Fruit fly (Drosophila melanogaster): ENCODE data around the gene CG3638.

Gene CG3638

dm6 chrX:1276757-1277527 is 40.5 kb upstream of the CG3638 start:
- TF ChIP-seq Hr3 (GFP tag; optimal IDR thresholded peaks at IDR 0.05) = peak; percentile 83
- peak; percentile 85 for TF ChIP-seq onecut (GFP tag; IDR thresholded peaks at IDR 0.05)
- peak; percentile 89 for TF ChIP-seq row (GFP tag; IDR thresholded peaks at IDR 0.05)
- peak; percentile 97 for TF ChIP-seq lab (GFP tag; optimal IDR thresholded peaks at IDR 0.05)
- peak; percentile 86 for TF ChIP-seq CG10147 (GFP tag; optimal IDR thresholded peaks at IDR 0.05)
- TF ChIP-seq dm (GFP tag; optimal IDR thresholded peaks at IDR 0.05) = peak; percentile 78
- peak; percentile 95 for TF ChIP-seq lmd (GFP tag; IDR thresholded peaks at IDR 0.05)
- TF ChIP-seq Opbp (GFP tag; IDR thresholded peaks at IDR 0.05; ENCODE audit: partially characterized antibody) = no peak
- TF ChIP-seq sens-2 (GFP tag; IDR thresholded peaks at IDR 0.05) = peak; percentile 82
- TF ChIP-seq br (optimal IDR thresholded peaks at IDR 0.05) = no peak
- TF ChIP-seq dmrt11E (tag; optimal IDR thresholded peaks at IDR 0.05) = peak; percentile 5
- TF ChIP-seq CG9437 (GFP tag; optimal IDR thresholded peaks at IDR 0.05) = peak; percentile 76
- TF ChIP-seq ewg (GFP tag; optimal IDR thresholded peaks at IDR 0.05) = peak; percentile 85
- TF ChIP-seq CG10366 (GFP tag; IDR thresholded peaks at IDR 0.05) = peak; percentile 93
- TF ChIP-seq CG2678 (tag; optimal IDR thresholded peaks at IDR 0.05) = peak; percentile 93
- no peak for TF ChIP-seq zf30C (GFP tag; optimal IDR thresholded peaks at IDR 0.05)
- TF ChIP-seq CG32767 (GFP tag; IDR thresholded peaks at IDR 0.05) = peak; percentile 90
- TF ChIP-seq Ptx1 (GFP tag; IDR thresholded peaks at IDR 0.05) = peak; percentile 95
- TF ChIP-seq her (GFP tag; optimal IDR thresholded peaks at IDR 0.05) = peak; percentile 94
- TF ChIP-seq nom (GFP tag; optimal IDR thresholded peaks at IDR 0.05) = peak; percentile 80
- TF ChIP-seq cg (GFP tag; optimal IDR thresholded peaks at IDR 0.05) = peak; percentile 67
- peak; percentile 84 for TF ChIP-seq repo (GFP tag; optimal IDR thresholded peaks at IDR 0.05)
- peak; percentile 86 for TF ChIP-seq Hand (GFP tag; optimal IDR thresholded peaks at IDR 0.05)
- TF ChIP-seq CG15011 (GFP tag; optimal IDR thresholded peaks at IDR 0.05) = peak; percentile 90
- TF ChIP-seq CG17612 (GFP tag; IDR thresholded peaks at IDR 0.05) = peak; percentile 70
- peak; percentile 92 for TF ChIP-seq CG2889 (GFP tag; IDR thresholded peaks at IDR 0.05)
- TF ChIP-seq Dip2 (GFP tag; IDR thresholded peaks at IDR 0.05) = peak; percentile 36; the same call in 1 of the 2 replicates
- TF ChIP-seq stc (GFP tag; IDR thresholded peaks at IDR 0.05) = peak; percentile 92
- TF ChIP-seq tin (GFP tag; optimal IDR thresholded peaks at IDR 0.05) = peak; percentile 83
- TF ChIP-seq eve (GFP tag; optimal IDR thresholded peaks at IDR 0.05) = peak in 1 of 2 experiments; percentile 86
- peak; percentile 54 for TF ChIP-seq CG17186 (GFP tag; optimal IDR thresholded peaks at IDR 0.05)
- peak; percentile 87 for TF ChIP-seq CG31441 (GFP tag; IDR thresholded peaks at IDR 0.05)
- TF ChIP-seq ssp (GFP tag; IDR thresholded peaks at IDR 0.05) = peak; percentile 80
- TF ChIP-seq ems (GFP tag; optimal IDR thresholded peaks at IDR 0.05) = peak; percentile 89
- peak; percentile 91 for TF ChIP-seq gsb (GFP tag; IDR thresholded peaks at IDR 0.05)
- TF ChIP-seq CG3281 (GFP tag; optimal IDR thresholded peaks at IDR 0.05) = peak; percentile 93
- peak; percentile 35 for TF ChIP-seq TFAM (GFP tag; optimal IDR thresholded peaks at IDR 0.05)
- TF ChIP-seq Atf3 (GFP tag; optimal IDR thresholded peaks at IDR 0.05) = peak; percentile 95
- no peak for TF ChIP-seq pros (GFP tag; optimal IDR thresholded peaks at IDR 0.05)
- peak; percentile 91 for TF ChIP-seq danr (GFP tag; IDR thresholded peaks at IDR 0.05)
- TF ChIP-seq CG9876 (GFP tag; optimal IDR thresholded peaks at IDR 0.05) = peak; percentile 87
- peak; percentile 91 for TF ChIP-seq chm (GFP tag; IDR thresholded peaks at IDR 0.05)
- peak; percentile 83 for TF ChIP-seq CG30431 (GFP tag; optimal IDR thresholded peaks at IDR 0.05)
- TF ChIP-seq MBD-R2 (GFP tag; IDR thresholded peaks at IDR 0.05) = peak; percentile 83
- TF ChIP-seq CG6813 (GFP tag; optimal IDR thresholded peaks at IDR 0.05) = peak; percentile 89
- TF ChIP-seq B-H1 (GFP tag; IDR thresholded peaks at IDR 0.05) = peak; percentile 92
- peak; percentile 77 for TF ChIP-seq CG3407 (GFP tag; optimal IDR thresholded peaks at IDR 0.05)
- TF ChIP-seq jing (GFP tag; optimal IDR thresholded peaks at IDR 0.05) = peak; percentile 90
- peak; percentile 93 for TF ChIP-seq CG9609 (GFP tag; optimal IDR thresholded peaks at IDR 0.05)
- peak in 1 of 2 experiments; percentile 33 for TF ChIP-seq Hr78 (GFP tag; optimal IDR thresholded peaks at IDR 0.05)

Data from whole organism, embryonic.